Fruit fly (Drosophila melanogaster): ENCODE results near the gene CG5863.
A peak's percentile ranks its signal among the peaks of the same experiment; 100 is the strongest.

dm6 chr3R:17402434-17402833, 8.5 kb upstream of the CG5863 start, which contains the start of gene Sur-8:
- TF ChIP-seq CG8478 (optimal IDR thresholded peaks at IDR 0.05), result no peak
- peak; percentile 90 to 92 for TF ChIP-seq CTCF (optimal IDR thresholded peaks at IDR 0.05)

Data from S2 (cell line).